Fruit fly (Drosophila melanogaster): ENCODE measurements around the gene Tcs6.

dm6 chr3R:26019232-26019631 is 38.8 kb downstream of the Tcs6 start:
- TF ChIP-seq CTCF (optimal IDR thresholded peaks at IDR 0.05) (no peak), CG8478 (optimal IDR thresholded peaks at IDR 0.05) (no peak)

All from S2 (cell line).